Fruit fly (Drosophila melanogaster) whole organism, embryonic: ENCODE measurements around the gene CG4291.

Source experiments
- BtbVII ChIP-seq: fragments of 200-800 bp; sonication (Bioruptor generic); optimal IDR thresholded peaks from 3 replicates; lab custom pipeline; 2017; ENCODE audit warnings: missing biosample characterization, mild to moderate bottlenecking, missing genetic modification characterization
- CG10462 ChIP-seq: fragments of 200-800 bp; sonication (Bioruptor generic); optimal IDR thresholded peaks from 2 replicates; lab custom pipeline; 2016; ENCODE audit warnings: missing biosample characterization, missing genetic modification characterization
- CG10959 ChIP-seq: fragments of 200-800 bp; sonication (Bioruptor generic); IDR thresholded peaks from 2 replicates; pipeline ENCODE4 v1.3.6; 2022; ENCODE audit warnings: missing biosample characterization, missing genetic modification characterization
- CG13775 ChIP-seq: fragments of 200-800 bp; sonication (Bioruptor generic); optimal IDR thresholded peaks from 3 replicates; lab custom pipeline; 2017; ENCODE audit warnings: missing biosample characterization, mild to moderate bottlenecking, missing genetic modification characterization
- CG15696 ChIP-seq: fragments of 200-800 bp; sonication (Bioruptor generic); optimal IDR thresholded peaks from 2 replicates; lab custom pipeline; 2019; ENCODE audit warnings: missing biosample characterization, mild to moderate bottlenecking, missing genetic modification characterization, moderate library complexity
- CG1602 ChIP-seq: fragments of 200-800 bp; sonication (Bioruptor generic); optimal IDR thresholded peaks from 3 replicates; lab custom pipeline; 2016; ENCODE audit warnings: missing biosample characterization, missing genetic modification characterization
- CG31365 ChIP-seq: fragments of 200-800 bp; sonication (Bioruptor generic); optimal IDR thresholded peaks from 2 replicates; lab custom pipeline; 2018; ENCODE audit warnings: missing biosample characterization, mild to moderate bottlenecking, missing genetic modification characterization
- CG43689 ChIP-seq: fragments of 200-800 bp; sonication (Bioruptor generic); IDR thresholded peaks from 2 replicates; pipeline ENCODE4 v1.3.6; 2022; ENCODE audit warnings: missing biosample characterization, missing genetic modification characterization
- CG4820 ChIP-seq: fragments of 200-800 bp; sonication (Bioruptor generic); optimal IDR thresholded peaks from 3 replicates; lab custom pipeline; 2016; ENCODE audit warnings: missing biosample characterization, missing genetic modification characterization
- CG6254 ChIP-seq: fragments of 200-800 bp; sonication (Bioruptor generic); optimal IDR thresholded peaks from 3 replicates; lab custom pipeline; 2017; ENCODE audit warnings: mild to moderate bottlenecking, missing biosample characterization, missing genetic modification reagents, missing genetic modification characterization
- CG7372 ChIP-seq: fragments of 200-800 bp; sonication (Bioruptor generic); IDR thresholded peaks from 2 replicates; pipeline ENCODE4 v1.3.6; 2022; ENCODE audit warnings: missing biosample characterization, missing genetic modification characterization
- CG7963 ChIP-seq: fragments of 200-800 bp; sonication (Bioruptor generic); IDR thresholded peaks from 3 replicates; pipeline ENCODE4 v1.3.6; 2022; ENCODE audit warnings: missing biosample characterization, missing genetic modification characterization; ENCODE audit not compliant: partially characterized antibody
- CG8478 ChIP-seq: fragments of >200 bp; optimal IDR thresholded peaks from 2 replicates; lab custom pipeline; 2018
- CG9876 ChIP-seq: fragments of 200-800 bp; sonication (Bioruptor generic); optimal IDR thresholded peaks from 2 replicates; lab custom pipeline; 2016; ENCODE audit warnings: missing biosample characterization, missing genetic modification characterization
- CTCF ChIP-seq: fragments of 200-800 bp; sonication (Bioruptor generic); optimal IDR thresholded peaks from 2 replicates; lab custom pipeline; 2017; ENCODE audit warnings: missing biosample characterization, mild to moderate bottlenecking, missing genetic modification characterization, moderate library complexity
- D19A ChIP-seq: fragments of 200-800 bp; optimal IDR thresholded peaks from 3 replicates; lab custom pipeline; 2019; ENCODE audit warnings: missing biosample characterization, mild to moderate bottlenecking, missing genetic modification characterization, moderate library complexity
- Dad ChIP-seq: fragments of 200-800 bp; sonication (Bioruptor generic); optimal IDR thresholded peaks from 3 replicates; lab custom pipeline; 2016; ENCODE audit warnings: missing biosample characterization, missing genetic modification characterization
- Fer3 ChIP-seq: fragments of 200-800 bp; sonication (Bioruptor generic); optimal IDR thresholded peaks from 2 replicates; lab custom pipeline; 2018; ENCODE audit warnings: missing biosample characterization, mild to moderate bottlenecking, missing genetic modification characterization, moderate library complexity
- Gsc ChIP-seq: fragments of 200-800 bp; sonication (Bioruptor generic); IDR thresholded peaks from 2 replicates; pipeline ENCODE4 v1.3.6; 2022; ENCODE audit warnings: missing biosample characterization, missing genetic modification characterization
- H15 ChIP-seq: fragments of 200-800 bp; sonication (Bioruptor generic); IDR thresholded peaks from 3 replicates; pipeline ENCODE4 v1.3.6; 2022; ENCODE audit warnings: missing biosample characterization, missing genetic modification characterization
- HHEX ChIP-seq: fragments of 200-800 bp; sonication (Bioruptor generic); optimal IDR thresholded peaks from 3 replicates; lab custom pipeline; 2017; ENCODE audit warnings: missing biosample characterization, mild to moderate bottlenecking, missing genetic modification characterization, missing genetic modification reagents
- NC2β ChIP-seq: fragments of 200-800 bp; sonication (Bioruptor generic); optimal IDR thresholded peaks from 2 replicates; lab custom pipeline; 2016; ENCODE audit warnings: missing biosample characterization, missing genetic modification characterization
- Optix ChIP-seq: fragments of 200-800 bp; sonication (Bioruptor generic); IDR thresholded peaks from 3 replicates; pipeline ENCODE4 v1.3.6; 2022; ENCODE audit warnings: missing biosample characterization, missing genetic modification characterization
- Poxn ChIP-seq: fragments of 200-800 bp; sonication (Bioruptor generic); IDR thresholded peaks from 2 replicates; pipeline ENCODE4 v1.3.6; 2022; ENCODE audit warnings: missing biosample characterization, missing genetic modification characterization
- Sry-δ ChIP-seq: fragments of 200-800 bp; sonication (Bioruptor generic); optimal IDR thresholded peaks from 2 replicates; lab custom pipeline; 2016; ENCODE audit warnings: missing biosample characterization, missing genetic modification characterization
- Vsx1 ChIP-seq: fragments of 200-800 bp; sonication (Bioruptor generic); optimal IDR thresholded peaks from 2 replicates; lab custom pipeline; 2017; ENCODE audit warnings: missing biosample characterization, mild to moderate bottlenecking, missing genetic modification characterization, missing genetic modification reagents
- cato ChIP-seq: fragments of 200-800 bp; sonication (Bioruptor generic); optimal IDR thresholded peaks from 2 replicates; lab custom pipeline; 2016; ENCODE audit warnings: missing biosample characterization, missing genetic modification characterization, borderline replicate concordance
- da ChIP-seq: fragments of 200-800 bp; sonication (Bioruptor generic); optimal IDR thresholded peaks from 2 replicates; lab custom pipeline; 2016; ENCODE audit warnings: missing biosample characterization, missing genetic modification characterization
- dm ChIP-seq: fragments of 200-800 bp; sonication (Bioruptor generic); optimal IDR thresholded peaks from 3 replicates; lab custom pipeline; 2016; ENCODE audit warnings: missing biosample characterization, missing genetic modification characterization
- ems ChIP-seq: fragments of 200-800 bp; sonication (Bioruptor generic); optimal IDR thresholded peaks from 3 replicates; lab custom pipeline; 2016; ENCODE audit warnings: missing biosample characterization, missing genetic modification characterization
- fd3F ChIP-seq: fragments of 200-800 bp; sonication (Bioruptor generic); optimal IDR thresholded peaks from 2 replicates; lab custom pipeline; 2018; ENCODE audit warnings: missing biosample characterization, mild to moderate bottlenecking, missing genetic modification characterization, moderate library complexity
- gcm2 ChIP-seq: fragments of 200-800 bp; sonication (Bioruptor generic); optimal IDR thresholded peaks from 2 replicates; lab custom pipeline; 2016; ENCODE audit warnings: missing biosample characterization, missing genetic modification characterization
- gem ChIP-seq: fragments of 200-800 bp; sonication (Bioruptor generic); optimal IDR thresholded peaks from 2 replicates; lab custom pipeline; 2019; ENCODE audit warnings: missing biosample characterization, mild to moderate bottlenecking, missing genetic modification characterization, moderate library complexity
- gfzf ChIP-seq: fragments of 200-800 bp; sonication (Bioruptor generic); optimal IDR thresholded peaks from 2 replicates; lab custom pipeline; 2016; ENCODE audit warnings: missing biosample characterization, mild to moderate bottlenecking, missing genetic modification characterization, moderate library complexity
- ham ChIP-seq: fragments of 200-800 bp; sonication (Bioruptor generic); IDR thresholded peaks from 2 replicates; pipeline ENCODE4 v1.3.6; 2022; ENCODE audit warnings: missing biosample characterization, missing genetic modification characterization
- kay ChIP-seq: fragments of 200-800 bp; sonication (Bioruptor generic); optimal IDR thresholded peaks from 2 replicates; lab custom pipeline; 2016; ENCODE audit warnings: missing biosample characterization, missing genetic modification characterization
- kni ChIP-seq: fragments of 200-800 bp; sonication (Bioruptor generic); optimal IDR thresholded peaks from 3 replicates; lab custom pipeline; 2017; ENCODE audit warnings: mild to moderate bottlenecking, missing biosample characterization, missing genetic modification reagents, missing genetic modification characterization
- nmo ChIP-seq: fragments of 200-800 bp; sonication (Bioruptor generic); optimal IDR thresholded peaks from 2 replicates; lab custom pipeline; 2018; ENCODE audit warnings: missing biosample characterization, mild to moderate bottlenecking, missing genetic modification characterization, moderate library complexity
- otp ChIP-seq: fragments of 200-800 bp; sonication (Bioruptor generic); IDR thresholded peaks from 3 replicates; pipeline ENCODE4, ENCODE4 v1.3.6; 2022; ENCODE audit warnings: missing biosample characterization, missing genetic modification characterization
- repo ChIP-seq: fragments of 200-800 bp; sonication (Bioruptor generic); optimal IDR thresholded peaks from 2 replicates; lab custom pipeline; 2016; ENCODE audit warnings: missing biosample characterization, missing genetic modification characterization
- salm ChIP-seq: fragments of 200-800 bp; sonication (Bioruptor generic); optimal IDR thresholded peaks from 2 replicates; lab custom pipeline; 2018; ENCODE audit warnings: missing biosample characterization, mild to moderate bottlenecking, missing genetic modification characterization
- sd ChIP-seq: fragments of 200-800 bp; sonication (Bioruptor generic); optimal IDR thresholded peaks from 3 replicates; lab custom pipeline; 2018; ENCODE audit warnings: missing biosample characterization, mild to moderate bottlenecking, missing genetic modification characterization, moderate library complexity
- tll ChIP-seq, 2 experiments: fragments of 200-800 bp in 1 of 2; fragments of >200 bp in 1 of 2; sonication (Bioruptor generic) in 1 of 2; optimal IDR thresholded peaks; 2 replicates each; lab custom pipeline; 2017 to 2019; ENCODE audit warnings: missing biosample characterization in 2 of 2, missing genetic modification characterization in 2 of 2, mild to moderate bottlenecking in 1 of 2, moderate library complexity in 1 of 2
- tup ChIP-seq: fragments of 200-800 bp; sonication (Bioruptor generic); optimal IDR thresholded peaks from 2 replicates; lab custom pipeline; 2016; ENCODE audit warnings: missing biosample characterization, mild to moderate bottlenecking, missing genetic modification characterization, moderate library complexity
- twi ChIP-seq: fragments of 200-800 bp; optimal IDR thresholded peaks from 2 replicates; lab custom pipeline; 2019; ENCODE audit warnings: missing biosample characterization, mild to moderate bottlenecking, missing genetic modification characterization, moderate library complexity
- unc-4 ChIP-seq: fragments of 200-800 bp; sonication (Bioruptor generic); IDR thresholded peaks from 2 replicates; pipeline ENCODE4 v1.3.6; 2022; ENCODE audit warnings: missing biosample characterization, missing genetic modification characterization; ENCODE audit not compliant: partially characterized antibody
- usp ChIP-seq: fragments of >200 bp; optimal IDR thresholded peaks from 2 replicates; lab custom pipeline; 2017; ENCODE audit warnings: missing biosample characterization, missing genetic modification characterization
- yki ChIP-seq: fragments of >200 bp; optimal IDR thresholded peaks from 3 replicates; lab custom pipeline; 2018

CG4291 gene

dm6 chr2L:857897-858517, 5.5 kb upstream of the CG4291 start (continued):
- TF ChIP-seq kni (GFP tag; lab: Kevin White, UChicago), result no peak
- no peak for TF ChIP-seq CG10959 (GFP tag; lab: Robert Waterston, UW)
- no peak for TF ChIP-seq BtbVII (GFP tag; lab: Kevin White, UChicago)
- TF ChIP-seq twi (tag; lab: Kevin White, UChicago), result peak; percentile 20

DNA sequence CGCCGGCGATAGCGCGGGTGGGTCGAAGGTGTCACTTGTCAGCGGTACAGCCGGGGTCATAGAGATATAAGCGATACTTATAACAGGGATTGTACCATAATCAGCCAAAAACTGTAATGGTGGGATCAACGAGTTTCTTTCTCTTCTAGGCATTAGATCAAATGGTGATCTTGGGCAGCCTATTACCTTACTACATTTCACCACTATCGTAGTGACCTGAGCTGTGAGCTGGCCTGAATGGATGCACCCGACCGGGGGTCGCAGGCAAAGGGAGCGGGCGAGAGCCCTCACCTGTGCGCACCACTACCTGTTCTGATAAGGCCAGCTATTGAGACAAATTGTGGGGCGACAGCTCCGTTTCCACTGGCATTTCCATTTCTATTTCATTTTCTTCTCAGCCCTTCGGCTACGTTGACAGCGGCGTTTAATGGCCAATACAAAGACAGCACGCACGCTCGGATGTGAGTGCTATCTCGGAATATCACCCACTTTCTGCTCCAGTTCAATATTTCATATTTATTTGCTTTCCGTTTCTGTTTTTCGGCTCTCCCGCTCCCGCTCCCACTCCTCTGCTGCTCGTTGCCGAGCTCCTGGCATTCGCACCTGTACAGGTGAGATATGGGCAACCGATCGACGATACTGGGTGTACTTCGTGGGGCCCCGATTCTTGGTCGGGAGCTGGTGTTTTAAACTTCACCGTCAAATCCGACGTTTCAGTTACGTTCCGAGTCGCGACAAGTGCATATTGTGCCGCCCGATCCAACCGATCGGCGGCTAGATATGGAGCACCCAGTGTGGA, 4.4 kb upstream of the CG4291 start:
- TF ChIP-seq Poxn (GFP tag; lab: Robert Waterston, UW) (no peak), repo (peak; percentile 45), CG4820 (GFP tag; lab: Kevin White, UChicago) (peak; percentile 78), Dad (peak; percentile 70), gem (tag; lab: Kevin White, UChicago) (peak; percentile 83), CG43689 (peak; percentile 53; the same call in 1 of the 2 replicates), CG13775 (GFP tag; lab: Kevin White, UChicago) (peak; percentile 51), da (GFP tag; lab: Kevin White, UChicago) (no peak), salm (tag; lab: Kevin White, UChicago) (peak; percentile 55), gfzf (GFP tag; lab: Kevin White, UChicago) (no peak), sd (tag; lab: Kevin White, UChicago) (peak; percentile 21), otp (GFP tag; lab: Robert Waterston, UW) (peak; percentile 89), tup (GFP tag; lab: Kevin White, UChicago) (peak; percentile 40), HHEX (GFP tag; lab: Kevin White, UChicago) (peak; percentile 82), CG6254 (GFP tag; lab: Kevin White, UChicago) (peak; percentile 79), nmo (GFP tag; lab: Kevin White, UChicago) (peak; percentile 83), Optix (GFP tag; lab: Robert Waterston, UW) (peak; percentile 87), NC2β (GFP tag; lab: Kevin White, UChicago) (peak; percentile 21), Sry-δ (GFP tag; lab: Kevin White, UChicago) (peak; percentile 17), ems (GFP tag; lab: Kevin White, UChicago) (peak; percentile 56), H15 (peak; percentile 85), D19A (tag; lab: Kevin White, UChicago) (peak; percentile 68), usp (GFP tag; lab: Kevin White, UChicago) (no peak), kay (GFP tag; lab: Kevin White, UChicago) (peak; percentile 47), Gsc (GFP tag; lab: Robert Waterston, UW) (peak; percentile 71), cato (GFP tag; lab: Kevin White, UChicago) (peak; percentile 46), CG7372 (GFP tag; lab: Robert Waterston, UW) (peak; percentile 59), yki (lab: Kevin White, UChicago) (no peak), gcm2 (GFP tag; lab: Kevin White, UChicago) (no peak), fd3F (GFP tag; lab: Kevin White, UChicago) (peak; percentile 11), Vsx1 (GFP tag; lab: Kevin White, UChicago) (peak; percentile 58), CG8478 (lab: Kevin White, UChicago) (no peak), CG15696 (tag; lab: Kevin White, UChicago) (peak; percentile 48), CG31365 (tag; lab: Kevin White, UChicago) (peak; percentile 24), CG7963 (no peak), ham (0 out of 2 replicates have a peak, but pooled peaks have one; percentile 26), CG10462 (GFP tag; lab: Kevin White, UChicago) (peak; percentile 34), CG9876 (GFP tag; lab: Kevin White, UChicago) (peak; percentile 24), tll (GFP tag; optimal IDR thresholded peaks at IDR 0.05; lab: Kevin White, UChicago) (no peak), CG1602 (GFP tag; lab: Kevin White, UChicago) (peak; percentile 62), unc-4 (GFP tag; lab: Robert Waterston, UW) (no peak), dm (GFP tag; lab: Kevin White, UChicago) (peak; percentile 35), CTCF (GFP tag; lab: Kevin White, UChicago) (peak; percentile 1), Fer3 (tag; lab: Kevin White, UChicago) (peak; percentile 67)
